Worm (Caenorhabditis elegans) whole organism, mixed stage, embryonic: ENCODE measurements around the gene F18A1.7.

Experiments
- mab-5 ChIP-seq: fragments of 150-350 bp; optimal IDR thresholded peaks from 2 replicates; lab custom pipeline; 2014; ENCODE audit warnings: missing biosample characterization, missing genetic modification characterization
- snpc-4 ChIP-seq: fragments of 150-350 bp; optimal IDR thresholded peaks from 2 replicates; lab custom pipeline; 2014; ENCODE audit warnings: missing biosample characterization, missing genetic modification characterization
- unc-120 ChIP-seq: sonication (generic microtip); optimal IDR thresholded peaks from 2 replicates; lab custom pipeline; 2017; ENCODE audit warnings: missing genetic modification characterization, missing compliant biosample characterization; ENCODE audit not compliant: poor library complexity, severe bottlenecking
- ztf-11 ChIP-seq: fragments of 150-350 bp; optimal IDR thresholded peaks from 2 replicates; lab custom pipeline; 2014; ENCODE audit warnings: missing biosample characterization, missing genetic modification characterization

DNA sequence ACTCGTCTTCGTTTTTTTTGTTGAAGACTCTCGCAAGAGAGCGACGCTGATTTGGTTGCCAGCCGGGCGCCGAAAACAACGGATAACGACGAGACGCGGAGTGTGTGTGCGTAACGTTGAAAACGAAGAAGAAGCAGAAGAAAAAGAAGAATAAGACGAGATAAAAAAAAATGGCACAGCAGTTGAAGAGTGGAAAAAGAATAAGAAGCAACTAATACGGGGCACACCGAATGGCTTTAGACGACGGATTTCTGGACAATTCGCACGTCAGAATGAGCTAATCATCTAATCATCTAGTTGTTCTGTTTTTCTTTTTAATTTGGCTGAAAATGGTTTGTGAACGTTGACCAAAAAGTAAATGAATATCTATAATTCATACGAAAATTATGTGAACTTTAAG lies 26.6 kb downstream of the F18A1.7 start:
- no peak for TF ChIP-seq mab-5 (tag; lab: Kevin White, UChicago)
- TF ChIP-seq ztf-11 (tag; lab: Kevin White, UChicago) = no peak
- TF ChIP-seq snpc-4 (tag; lab: Kevin White, UChicago) = no peak
- TF ChIP-seq unc-120 (tag; lab: Kevin White, UChicago) = no peak
